Fruit fly (Drosophila melanogaster) whole organism, embryonic: ENCODE measurements around the gene CG8319.

ENCODE experiments used
- Blimp-1 ChIP-seq: fragments of 200-800 bp; sonication (Bioruptor generic); optimal IDR thresholded peaks from 3 replicates; lab custom pipeline; 2018; ENCODE audit warnings: missing biosample characterization, missing genetic modification characterization, mild to moderate bottlenecking, moderate library complexity, missing genetic modification reagents
- CG10462 ChIP-seq: fragments of 200-800 bp; sonication (Bioruptor generic); optimal IDR thresholded peaks from 2 replicates; lab custom pipeline; 2016; ENCODE audit warnings: missing biosample characterization, missing genetic modification characterization
- CG11696 ChIP-seq: fragments of 200-800 bp; sonication (Bioruptor generic); IDR thresholded peaks from 2 replicates; pipeline ENCODE4 v1.3.6; 2022; ENCODE audit warnings: missing biosample characterization, missing genetic modification characterization
- CG11723 ChIP-seq: fragments of 200-800 bp; sonication (Bioruptor generic); optimal IDR thresholded peaks from 2 replicates; lab custom pipeline; 2017; ENCODE audit warnings: missing biosample characterization, mild to moderate bottlenecking, missing genetic modification characterization
- CG12769 ChIP-seq: fragments of 200-800 bp; sonication (Bioruptor generic); optimal IDR thresholded peaks from 2 replicates; lab custom pipeline; 2019; ENCODE audit warnings: missing biosample characterization, mild to moderate bottlenecking, missing genetic modification characterization, moderate library complexity
- CG13775 ChIP-seq: fragments of 200-800 bp; sonication (Bioruptor generic); optimal IDR thresholded peaks from 3 replicates; lab custom pipeline; 2017; ENCODE audit warnings: missing biosample characterization, mild to moderate bottlenecking, missing genetic modification characterization
- CG1603 ChIP-seq: fragments of 200-800 bp; sonication (Bioruptor generic); optimal IDR thresholded peaks from 2 replicates; lab custom pipeline; 2019; ENCODE audit warnings: missing biosample characterization, mild to moderate bottlenecking, missing genetic modification characterization, moderate library complexity
- CG4282 ChIP-seq: fragments of 200-800 bp; sonication (Bioruptor generic); optimal IDR thresholded peaks from 2 replicates; lab custom pipeline; 2016; ENCODE audit warnings: missing biosample characterization, missing genetic modification characterization
- CG6175 ChIP-seq: fragments of 200-800 bp; sonication (Bioruptor generic); IDR thresholded peaks from 3 replicates; pipeline ENCODE4 v1.3.6; 2022; ENCODE audit warnings: missing biosample characterization, missing genetic modification characterization
- CG7839 ChIP-seq: fragments of 200-800 bp; sonication (Bioruptor generic); optimal IDR thresholded peaks from 3 replicates; lab custom pipeline; 2018; ENCODE audit warnings: missing biosample characterization, mild to moderate bottlenecking, missing genetic modification characterization, moderate library complexity
- CG9215 ChIP-seq: fragments of 200-800 bp; sonication (Bioruptor generic); IDR thresholded peaks from 2 replicates; pipeline ENCODE4 v1.3.6; 2022; ENCODE audit warnings: missing biosample characterization, missing genetic modification characterization
- CG9727 ChIP-seq: fragments of 200-800 bp; sonication (Bioruptor generic); optimal IDR thresholded peaks from 3 replicates; lab custom pipeline; 2017; ENCODE audit warnings: missing biosample characterization, mild to moderate bottlenecking, missing genetic modification characterization
- CG9797 ChIP-seq: fragments of 200-800 bp; sonication (Bioruptor generic); optimal IDR thresholded peaks from 3 replicates; lab custom pipeline; 2018; ENCODE audit warnings: missing biosample characterization, mild to moderate bottlenecking, missing genetic modification characterization
- CrebB ChIP-seq: fragments of 200-800 bp; sonication (Bioruptor generic); optimal IDR thresholded peaks from 3 replicates; lab custom pipeline; 2018; ENCODE audit warnings: missing biosample characterization, mild to moderate bottlenecking, missing genetic modification characterization
- D ChIP-seq, 2 experiments: fragments of 200-800 bp in 1 of 2; fragments of >200 bp in 1 of 2; sonication (Bioruptor generic) in 1 of 2; optimal IDR thresholded peaks; 2 replicates in 1 of 2; 3 replicates in 1 of 2; lab custom pipeline; 2017; ENCODE audit warnings: mild to moderate bottlenecking in 1 of 2, missing biosample characterization in 1 of 2, missing genetic modification characterization in 1 of 2, missing genetic modification reagents in 1 of 2
- Dbx ChIP-seq: fragments of 200-800 bp; sonication (Bioruptor generic); IDR thresholded peaks from 3 replicates; pipeline ENCODE4 v1.3.6; 2022; ENCODE audit warnings: missing biosample characterization, missing genetic modification characterization
- Fer3 ChIP-seq: fragments of 200-800 bp; sonication (Bioruptor generic); optimal IDR thresholded peaks from 2 replicates; lab custom pipeline; 2018; ENCODE audit warnings: missing biosample characterization, mild to moderate bottlenecking, missing genetic modification characterization, moderate library complexity
- GATAe ChIP-seq: fragments of 200-800 bp; sonication (Bioruptor generic); conservative IDR thresholded peaks from 2 replicates; pipeline ENCODE4 v1.3.6; 2022; ENCODE audit warnings: missing biosample characterization, missing genetic modification characterization
- Hmx ChIP-seq: fragments of 200-800 bp; sonication (Bioruptor generic); optimal IDR thresholded peaks from 2 replicates; lab custom pipeline; 2016; ENCODE audit warnings: missing biosample characterization, missing genetic modification characterization
- Hr78 ChIP-seq, 2 experiments: fragments of 200-800 bp in 1 of 2; fragments of >200 bp in 1 of 2; sonication (Bioruptor generic) in 1 of 2; optimal IDR thresholded peaks; 2 replicates each; lab custom pipeline; 2017 to 2019; ENCODE audit warnings: missing biosample characterization in 2 of 2, missing genetic modification characterization in 2 of 2, mild to moderate bottlenecking in 1 of 2, moderate library complexity in 1 of 2
- Mrtf ChIP-seq: fragments of 200-800 bp; sonication (Bioruptor generic); IDR thresholded peaks from 3 replicates; pipeline ENCODE4 v1.3.6; 2022; ENCODE audit warnings: missing biosample characterization, missing genetic modification characterization
- NC2β ChIP-seq: fragments of 200-800 bp; sonication (Bioruptor generic); optimal IDR thresholded peaks from 2 replicates; lab custom pipeline; 2016; ENCODE audit warnings: missing biosample characterization, missing genetic modification characterization
- Sry-β ChIP-seq: fragments of 200-800 bp; sonication (Bioruptor generic); optimal IDR thresholded peaks from 2 replicates; lab custom pipeline; 2018; ENCODE audit warnings: missing biosample characterization, mild to moderate bottlenecking, missing genetic modification characterization, moderate library complexity
- Sry-δ ChIP-seq: fragments of 200-800 bp; sonication (Bioruptor generic); optimal IDR thresholded peaks from 2 replicates; lab custom pipeline; 2016; ENCODE audit warnings: missing biosample characterization, missing genetic modification characterization
- Ssrp ChIP-seq: fragments of 200-800 bp; sonication (Bioruptor generic); optimal IDR thresholded peaks from 2 replicates; lab custom pipeline; 2018; ENCODE audit warnings: missing biosample characterization, mild to moderate bottlenecking, missing genetic modification characterization, moderate library complexity
- ap ChIP-seq: fragments of 200-800 bp; sonication (Bioruptor generic); IDR thresholded peaks from 2 replicates; pipeline ENCODE4 v1.3.6; 2022; ENCODE audit warnings: missing biosample characterization, missing genetic modification characterization
- btn ChIP-seq: fragments of 200-800 bp; sonication (Bioruptor generic); optimal IDR thresholded peaks from 2 replicates; lab custom pipeline; 2016; ENCODE audit warnings: missing biosample characterization, missing genetic modification characterization
- chinmo ChIP-seq: fragments of 200-800 bp; sonication (Bioruptor generic); IDR thresholded peaks from 4 replicates; pipeline ENCODE4 v1.3.6; 2022; ENCODE audit warnings: missing biosample characterization, missing genetic modification characterization; ENCODE audit not compliant: partially characterized antibody
- dysf ChIP-seq: fragments of 200-800 bp; sonication (Bioruptor generic); IDR thresholded peaks from 3 replicates; pipeline ENCODE4 v1.3.6; 2022; ENCODE audit warnings: missing biosample characterization, missing genetic modification characterization
- ewg ChIP-seq: fragments of 200-800 bp; sonication (Bioruptor generic); optimal IDR thresholded peaks from 3 replicates; lab custom pipeline; 2017; ENCODE audit warnings: mild to moderate bottlenecking, missing biosample characterization, missing genetic modification reagents, missing genetic modification characterization
- exex ChIP-seq: fragments of 200-800 bp; sonication (Bioruptor generic); optimal IDR thresholded peaks from 4 replicates; lab custom pipeline; 2018; ENCODE audit warnings: missing biosample characterization, mild to moderate bottlenecking, missing genetic modification characterization, moderate library complexity
- fd96Cb ChIP-seq: fragments of 200-800 bp; sonication (Bioruptor generic); optimal IDR thresholded peaks from 2 replicates; lab custom pipeline; 2018; ENCODE audit warnings: missing biosample characterization, mild to moderate bottlenecking, missing genetic modification characterization, moderate library complexity
- fu2 ChIP-seq: fragments of 200-800 bp; sonication (Bioruptor generic); optimal IDR thresholded peaks from 2 replicates; lab custom pipeline; 2016; ENCODE audit warnings: missing biosample characterization, missing genetic modification characterization
- grau ChIP-seq: fragments of 200-800 bp; optimal IDR thresholded peaks from 3 replicates; lab custom pipeline; 2019; ENCODE audit warnings: missing biosample characterization, mild to moderate bottlenecking, missing genetic modification characterization, moderate library complexity
- nau ChIP-seq: fragments of 200-800 bp; sonication (Bioruptor generic); optimal IDR thresholded peaks from 3 replicates; lab custom pipeline; 2017; ENCODE audit warnings: missing biosample characterization, mild to moderate bottlenecking, missing genetic modification characterization, missing genetic modification reagents
- oc ChIP-seq: fragments of 200-800 bp; sonication (Bioruptor generic); optimal IDR thresholded peaks from 2 replicates; lab custom pipeline; 2018; ENCODE audit warnings: missing biosample characterization, mild to moderate bottlenecking, missing genetic modification characterization, moderate library complexity
- org-1 ChIP-seq: fragments of 200-800 bp; sonication (Bioruptor generic); optimal IDR thresholded peaks from 2 replicates; lab custom pipeline; 2017; ENCODE audit warnings: missing biosample characterization, missing genetic modification characterization
- prd ChIP-seq, 3 experiments: fragments of >200 bp in 2 of 3; fragments of 200-800 bp in 1 of 3; sonication (Bioruptor generic) in 1 of 3; optimal IDR thresholded peaks in 2 of 3; IDR thresholded peaks in 1 of 3; 2 replicates in 2 of 3; 3 replicates in 1 of 3; pipeline versions ENCODE4 v1.3.6 to Lab custom; 2017 to 2022; ENCODE audit warnings: missing biosample characterization in 1 of 3, missing genetic modification characterization in 1 of 3
- pros ChIP-seq: fragments of 200-800 bp; sonication (Bioruptor generic); optimal IDR thresholded peaks from 3 replicates; lab custom pipeline; 2019; ENCODE audit warnings: missing biosample characterization, mild to moderate bottlenecking, missing genetic modification characterization, moderate library complexity
- pum ChIP-seq: fragments of 200-800 bp; sonication (Bioruptor generic); optimal IDR thresholded peaks from 2 replicates; lab custom pipeline; 2016; ENCODE audit warnings: missing biosample characterization, missing genetic modification characterization
- pzg ChIP-seq: fragments of 200-800 bp; sonication (Bioruptor generic); optimal IDR thresholded peaks from 3 replicates; lab custom pipeline; 2018; ENCODE audit warnings: missing biosample characterization, mild to moderate bottlenecking, missing genetic modification characterization, moderate library complexity
- sqz ChIP-seq: fragments of 200-800 bp; sonication (Bioruptor generic); optimal IDR thresholded peaks from 3 replicates; lab custom pipeline; 2018; ENCODE audit warnings: missing biosample characterization, mild to moderate bottlenecking, missing genetic modification characterization
- tap ChIP-seq: fragments of 200-800 bp; optimal IDR thresholded peaks from 3 replicates; lab custom pipeline; 2019; ENCODE audit warnings: missing biosample characterization, mild to moderate bottlenecking, missing genetic modification characterization, moderate library complexity
- tgo ChIP-seq: fragments of 200-800 bp; sonication (Bioruptor generic); IDR thresholded peaks from 3 replicates; pipeline ENCODE4 v1.3.6; 2022; ENCODE audit warnings: missing biosample characterization, missing genetic modification characterization
- tna ChIP-seq: fragments of 200-800 bp; sonication (Bioruptor generic); IDR thresholded peaks from 2 replicates; pipeline ENCODE4 v1.3.6; 2022; ENCODE audit warnings: missing biosample characterization, missing genetic modification characterization; ENCODE audit not compliant: partially characterized antibody
- zf30C ChIP-seq: fragments of 200-800 bp; sonication (Bioruptor generic); optimal IDR thresholded peaks from 3 replicates; lab custom pipeline; 2018; ENCODE audit warnings: missing biosample characterization, mild to moderate bottlenecking, missing genetic modification characterization

Gene CG8319

dm6 chr3R:9577382-9578137, 49.6 kb upstream of the CG8319 start, which contains the start of the genes Kap-alpha3 and Son (continued):
- peak; percentile 48 for TF ChIP-seq zf30C (GFP tag; lab: Kevin White, UChicago)
- TF ChIP-seq prd (optimal IDR thresholded peaks at IDR 0.05; lab: Kevin White, UChicago), result no peak
- peak; percentile 89 for TF ChIP-seq prd (GFP tag; IDR thresholded peaks at IDR 0.05; lab: Robert Waterston, UW)
- TF ChIP-seq pum (GFP tag; lab: Kevin White, UChicago), result peak; percentile 92
- peak; percentile 90 for TF ChIP-seq CG9215
- peak; percentile 98 for TF ChIP-seq Sry-δ (GFP tag; lab: Kevin White, UChicago)
- peak; percentile 86 for TF ChIP-seq pzg (GFP tag; lab: Kevin White, UChicago)
- peak; percentile 93 for TF ChIP-seq Fer3 (tag; lab: Kevin White, UChicago)
- TF ChIP-seq tap (tag; lab: Kevin White, UChicago), result peak; percentile 73
- TF ChIP-seq CG9727 (GFP tag; lab: Kevin White, UChicago), result peak; percentile 97
- peak; percentile 89 for TF ChIP-seq CG7839 (tag; lab: Kevin White, UChicago)
- TF ChIP-seq org-1 (GFP tag; lab: Kevin White, UChicago), result peak; percentile 78
- peak; percentile 98 for TF ChIP-seq CG13775 (GFP tag; lab: Kevin White, UChicago)
- peak; percentile 53; the same call in 2 of the 3 replicates for TF ChIP-seq CG6175 (GFP tag; lab: Robert Waterston, UW)
- peak; percentile 73 for TF ChIP-seq CG1603
- peak; percentile 67 for TF ChIP-seq CG11696
- TF ChIP-seq fu2 (GFP tag; lab: Kevin White, UChicago), result peak; percentile 95
- peak in 1 of 2 experiments; percentile 54 for TF ChIP-seq Hr78 (GFP tag; optimal IDR thresholded peaks at IDR 0.05; lab: Kevin White, UChicago)
- peak; percentile 93 for TF ChIP-seq CG11723
- TF ChIP-seq oc (tag; lab: Kevin White, UChicago), result peak; percentile 73
- no peak for TF ChIP-seq D (optimal IDR thresholded peaks at IDR 0.05; lab: Kevin White, UChicago)
- TF ChIP-seq D (GFP tag; optimal IDR thresholded peaks at IDR 0.05; lab: Kevin White, UChicago), result peak; percentile 89
- TF ChIP-seq ap (GFP tag; lab: Robert Waterston, UW), result peak; percentile 82
- peak; percentile 89 for TF ChIP-seq Sry-β
- TF ChIP-seq CG12769 (tag; lab: Kevin White, UChicago), result peak; percentile 75
- peak; percentile 88 for TF ChIP-seq dysf (GFP tag; lab: Robert Waterston, UW)
- peak; percentile 83 for TF ChIP-seq ewg
- peak; percentile 79 for TF ChIP-seq CG10462 (GFP tag; lab: Kevin White, UChicago)
- TF ChIP-seq tgo, result peak; percentile 86
- TF ChIP-seq sqz (GFP tag; lab: Kevin White, UChicago), result peak; percentile 92
- peak; percentile 73 for TF ChIP-seq CG9797 (GFP tag; lab: Kevin White, UChicago)
- TF ChIP-seq btn (GFP tag; lab: Kevin White, UChicago), result peak; percentile 90
- peak; percentile 85 for TF ChIP-seq Hmx (GFP tag; lab: Kevin White, UChicago)
- TF ChIP-seq GATAe (GFP tag; lab: Robert Waterston, UW), result peak; percentile 62; the same call in 1 of the 2 replicates
- peak; percentile 93 for TF ChIP-seq Dbx (GFP tag; lab: Robert Waterston, UW)
- no peak; the same call in 1 of the 2 replicates for TF ChIP-seq tna
- TF ChIP-seq CG4282 (GFP tag; lab: Kevin White, UChicago), result peak; percentile 87
- peak; percentile 88 for TF ChIP-seq grau (tag; lab: Kevin White, UChicago)
- peak; percentile 97 for TF ChIP-seq NC2β (GFP tag; lab: Kevin White, UChicago)
- peak; percentile 91 for TF ChIP-seq CrebB (tag; lab: Kevin White, UChicago)
- TF ChIP-seq Ssrp (tag; lab: Kevin White, UChicago), result peak; percentile 79
- TF ChIP-seq chinmo, result 0 out of 4 replicates have a peak, but pooled peaks have one; percentile 69
- TF ChIP-seq nau (GFP tag; lab: Kevin White, UChicago), result no peak
- peak; percentile 59 for TF ChIP-seq pros (GFP tag; lab: Kevin White, UChicago)
- peak; percentile 70 for TF ChIP-seq Blimp-1
- peak; percentile 75 for TF ChIP-seq Mrtf
- peak; percentile 76 for TF ChIP-seq exex
- peak; percentile 74 for TF ChIP-seq fd96Cb (tag; lab: Kevin White, UChicago)
